Worm (Caenorhabditis elegans) whole organism, L4/young adult: ENCODE results near the gene sgnh-1.

Experiments used
- W03F9.2 ChIP-seq: fragments of 150-350 bp; optimal IDR thresholded peaks from 2 replicates; lab custom pipeline; 2014; ENCODE audit warnings: missing biosample characterization, missing genetic modification characterization
- him-1 ChIP-seq: sonication (generic microtip); optimal IDR thresholded peaks from 2 replicates; lab custom pipeline; 2016; ENCODE audit warnings: missing genotype, missing genetic modification reagents, missing genetic modification characterization, missing compliant biosample characterization

DNA sequence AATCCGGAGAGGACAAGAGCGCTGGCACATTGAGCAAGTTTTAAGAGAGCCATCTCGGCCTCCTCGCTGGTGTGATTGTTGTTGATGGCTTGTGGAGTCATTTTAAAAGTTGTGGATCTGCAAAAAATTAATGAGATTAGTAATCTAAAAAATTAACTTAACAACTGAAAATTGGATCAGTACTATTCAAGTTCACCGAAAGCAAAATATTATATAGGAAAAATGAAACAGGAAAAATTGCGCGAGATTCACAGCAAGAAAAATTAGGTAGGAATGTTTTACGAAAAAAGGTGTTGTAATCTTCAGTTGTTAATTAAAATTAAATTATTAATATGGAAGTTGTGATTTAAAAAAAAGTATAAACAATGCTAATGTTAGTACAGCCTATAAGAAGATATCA lies 2.5 kb upstream of the sgnh-1 start, which contains the start of gene T08B6.1:
- no peak for TF ChIP-seq him-1
- no peak for TF ChIP-seq W03F9.2 (tag; lab: Kevin White, UChicago)
